Worm (Caenorhabditis elegans) whole organism, mixed stage, embryonic: ENCODE results near the gene C06C3.3.

ENCODE experiments used
- M03D4.4 ChIP-seq: sonication (generic microtip); optimal IDR thresholded peaks from 2 replicates; lab custom pipeline; 2017; ENCODE audit warnings: mild to moderate bottlenecking, missing genetic modification characterization, missing compliant biosample characterization
- bed-3 ChIP-seq: fragments of 200-800 bp; sonication (Bioruptor generic); optimal IDR thresholded peaks from 3 replicates; lab custom pipeline; 2018; ENCODE audit warnings: mild to moderate bottlenecking, missing genetic modification characterization, moderate library complexity, missing compliant biosample characterization
- blmp-1 ChIP-seq: fragments of 150-350 bp; optimal IDR thresholded peaks from 2 replicates; lab custom pipeline; 2014; ENCODE audit warnings: missing biosample characterization, missing genetic modification characterization
- ceh-39 ChIP-seq: fragments of 150-350 bp; optimal IDR thresholded peaks from 2 replicates; lab custom pipeline; 2014; ENCODE audit warnings: missing biosample characterization, missing genetic modification characterization
- ceh-43 ChIP-seq: fragments of 200-800 bp; sonication (Bioruptor generic); optimal IDR thresholded peaks from 2 replicates; lab custom pipeline; 2018; ENCODE audit warnings: mild to moderate bottlenecking, missing genetic modification characterization, moderate library complexity, missing compliant biosample characterization
- ceh-83 ChIP-seq: fragments of 200-800 bp; sonication (Bioruptor generic); optimal IDR thresholded peaks from 2 replicates; lab custom pipeline; 2018; ENCODE audit warnings: mild to moderate bottlenecking, missing genetic modification characterization, missing compliant biosample characterization
- ces-1 ChIP-seq: fragments of 150-350 bp; optimal IDR thresholded peaks from 2 replicates; lab custom pipeline; 2014; ENCODE audit warnings: missing biosample characterization, missing genetic modification reagents, missing genetic modification characterization
- cnd-1 ChIP-seq: fragments of 200-800 bp; sonication (Bioruptor generic); optimal IDR thresholded peaks from 2 replicates; lab custom pipeline; 2018; ENCODE audit warnings: mild to moderate bottlenecking, missing genetic modification characterization, missing compliant biosample characterization
- drap-1 ChIP-seq: fragments of 200-800 bp; sonication (Bioruptor generic); optimal IDR thresholded peaks from 3 replicates; lab custom pipeline; 2018; ENCODE audit warnings: mild to moderate bottlenecking, missing genetic modification characterization, missing compliant biosample characterization
- elt-1 ChIP-seq: sonication (generic microtip); optimal IDR thresholded peaks from 2 replicates; lab custom pipeline; 2017; ENCODE audit warnings: missing genetic modification characterization, mild to moderate bottlenecking, missing compliant biosample characterization, antibody characterized with exemption, moderate library complexity, borderline replicate concordance; ENCODE audit not compliant: insufficient read depth
- elt-3 ChIP-seq: fragments of 150-350 bp; optimal IDR thresholded peaks from 2 replicates; lab custom pipeline; 2014; ENCODE audit warnings: missing biosample characterization, missing genetic modification characterization
- flh-1 ChIP-seq: fragments of 200-800 bp; sonication (Bioruptor generic); optimal IDR thresholded peaks from 2 replicates; lab custom pipeline; 2018; ENCODE audit warnings: mild to moderate bottlenecking, missing genetic modification characterization, moderate library complexity, missing compliant biosample characterization
- ham-2 ChIP-seq: fragments of 200-800 bp; sonication (Bioruptor generic); optimal IDR thresholded peaks from 2 replicates; lab custom pipeline; 2018; ENCODE audit warnings: mild to moderate bottlenecking, missing genetic modification characterization, missing compliant biosample characterization
- hlh-1 ChIP-seq: fragments of 150-350 bp; optimal IDR thresholded peaks from 2 replicates; lab custom pipeline; 2014; ENCODE audit warnings: missing biosample characterization, missing genetic modification reagents, missing genetic modification characterization
- lin-13 ChIP-seq: fragments of 150-350 bp; optimal IDR thresholded peaks from 2 replicates; lab custom pipeline; 2014; ENCODE audit warnings: missing biosample characterization, missing genetic modification characterization
- lin-32 ChIP-seq: fragments of 200-800 bp; sonication (Bioruptor generic); optimal IDR thresholded peaks from 2 replicates; lab custom pipeline; 2018; ENCODE audit warnings: mild to moderate bottlenecking, missing genetic modification characterization, missing compliant biosample characterization
- lsy-2 ChIP-seq: fragments of 150-350 bp; optimal IDR thresholded peaks from 2 replicates; lab custom pipeline; 2014; ENCODE audit warnings: missing biosample characterization, missing genetic modification characterization
- mab-5 ChIP-seq: fragments of 150-350 bp; optimal IDR thresholded peaks from 2 replicates; lab custom pipeline; 2014; ENCODE audit warnings: missing biosample characterization, missing genetic modification characterization
- mep-1 ChIP-seq: fragments of 150-350 bp; optimal IDR thresholded peaks from 2 replicates; lab custom pipeline; 2017; ENCODE audit warnings: missing biosample characterization, missing genetic modification reagents, missing genetic modification characterization, inconsistent platforms
- mls-2 ChIP-seq: sonication (generic microtip); optimal IDR thresholded peaks from 2 replicates; lab custom pipeline; 2016; ENCODE audit warnings: mild to moderate bottlenecking, missing genetic modification characterization, moderate library complexity, missing compliant biosample characterization
- nhr-12 ChIP-seq: fragments of 150-350 bp; optimal IDR thresholded peaks from 2 replicates; lab custom pipeline; 2014; ENCODE audit warnings: missing biosample characterization, missing genetic modification characterization
- nhr-2 ChIP-seq: fragments of 150-350 bp; optimal IDR thresholded peaks from 2 replicates; lab custom pipeline; 2014; ENCODE audit warnings: missing biosample characterization, missing genetic modification characterization
- nhr-237 ChIP-seq: fragments of 150-350 bp; optimal IDR thresholded peaks from 2 replicates; lab custom pipeline; 2014; ENCODE audit warnings: missing biosample characterization, missing genetic modification characterization
- nhr-28 ChIP-seq: fragments of 150-350 bp; optimal IDR thresholded peaks from 2 replicates; lab custom pipeline; 2014; ENCODE audit warnings: missing biosample characterization, missing genetic modification characterization
- nhr-76 ChIP-seq: sonication (generic microtip); optimal IDR thresholded peaks from 2 replicates; lab custom pipeline; 2017; ENCODE audit warnings: missing biosample characterization, missing genetic modification characterization
- pha-4 ChIP-seq: fragments of 150-350 bp; optimal IDR thresholded peaks from 2 replicates; lab custom pipeline; 2018; ENCODE audit warnings: missing biosample characterization, missing genetic modification reagents, missing genetic modification characterization
- sem-2 ChIP-seq: fragments of 200-800 bp; sonication (Bioruptor generic); optimal IDR thresholded peaks from 2 replicates; lab custom pipeline; 2018; ENCODE audit warnings: mild to moderate bottlenecking, missing genetic modification characterization, missing compliant biosample characterization
- snpc-4 ChIP-seq: fragments of 150-350 bp; optimal IDR thresholded peaks from 2 replicates; lab custom pipeline; 2014; ENCODE audit warnings: missing biosample characterization, missing genetic modification characterization
- sptf-1 ChIP-seq: sonication (generic microtip); optimal IDR thresholded peaks from 2 replicates; lab custom pipeline; 2017; ENCODE audit warnings: mild to moderate bottlenecking, missing genetic modification characterization, moderate library complexity, missing compliant biosample characterization
- tbx-8 ChIP-seq: fragments of 200-800 bp; sonication (Bioruptor generic); optimal IDR thresholded peaks from 2 replicates; lab custom pipeline; 2018; ENCODE audit warnings: mild to moderate bottlenecking, missing genetic modification characterization, moderate library complexity, missing compliant biosample characterization
- unc-120 ChIP-seq: sonication (generic microtip); optimal IDR thresholded peaks from 2 replicates; lab custom pipeline; 2017; ENCODE audit warnings: missing genetic modification characterization, missing compliant biosample characterization; ENCODE audit not compliant: poor library complexity, severe bottlenecking
- unc-39 ChIP-seq: fragments of 150-350 bp; optimal IDR thresholded peaks from 2 replicates; lab custom pipeline; 2014; ENCODE audit warnings: missing biosample characterization, missing genetic modification characterization
- unc-62 ChIP-seq: fragments of 150-350 bp; optimal IDR thresholded peaks from 2 replicates; lab custom pipeline; 2014; ENCODE audit warnings: missing biosample characterization, missing genetic modification reagents, missing genetic modification characterization
- zip-8 ChIP-seq: fragments of 150-350 bp; optimal IDR thresholded peaks from 2 replicates; lab custom pipeline; 2014; ENCODE audit warnings: missing biosample characterization, missing genetic modification characterization
- ztf-11 ChIP-seq: fragments of 150-350 bp; optimal IDR thresholded peaks from 2 replicates; lab custom pipeline; 2014; ENCODE audit warnings: missing biosample characterization, missing genetic modification characterization

Gene C06C3.3

ce11 chrII:9362249-9362648, 10.0 kb downstream of the C06C3.3 start:
- no peak for TF ChIP-seq unc-120 (tag; lab: Kevin White, UChicago)
- no peak for TF ChIP-seq nhr-12 (tag; lab: Kevin White, UChicago)

ce11 chrII:9358230-9358629, 14.1 kb downstream of the C06C3.3 start, which contains the start of gene mel-11:
Gene mel-11, plus strand, starts transcription at chrII:9358530.
- no peak for TF ChIP-seq tbx-8 (GFP tag; lab: Kevin White, UChicago)
- no peak for TF ChIP-seq zip-8 (tag; lab: Kevin White, UChicago)
- no peak for TF ChIP-seq hlh-1 (tag; lab: Kevin White, UChicago)
- no peak for TF ChIP-seq lin-32 (GFP tag; lab: Kevin White, UChicago)
- no peak for TF ChIP-seq elt-1 (tag; lab: Kevin White, UChicago)
- TF ChIP-seq ham-2 (GFP tag; lab: Kevin White, UChicago): no peak
- no peak for TF ChIP-seq nhr-28 (tag; lab: Kevin White, UChicago)
- no peak for TF ChIP-seq ceh-43 (GFP tag; lab: Kevin White, UChicago)
- TF ChIP-seq lin-13 (tag; lab: Kevin White, UChicago): no peak
- TF ChIP-seq mab-5 (tag; lab: Kevin White, UChicago): no peak
- no peak for TF ChIP-seq M03D4.4 (tag; lab: Kevin White, UChicago)
- TF ChIP-seq ces-1 (GFP tag; lab: Kevin White, UChicago): no peak
- TF ChIP-seq blmp-1: no peak
- no peak for TF ChIP-seq unc-39 (tag; lab: Kevin White, UChicago)
- TF ChIP-seq ztf-11 (tag; lab: Kevin White, UChicago): no peak
- no peak for TF ChIP-seq ceh-39 (tag; lab: Kevin White, UChicago)
- TF ChIP-seq, all 35 proteins: peak for 0

- TF ChIP-seq nhr-2: no peak
- peak; percentile 26 for TF ChIP-seq cnd-1 (tag; lab: Kevin White, UChicago)
- no peak for TF ChIP-seq flh-1 (GFP tag; lab: Kevin White, UChicago)
- TF ChIP-seq mab-5 (tag; lab: Kevin White, UChicago): no peak
- no peak for TF ChIP-seq tbx-8 (GFP tag; lab: Kevin White, UChicago)
- TF ChIP-seq pha-4 (tag; lab: Kevin White, UChicago): peak; percentile 82
- TF ChIP-seq sem-2: no peak
- TF ChIP-seq lin-32 (GFP tag; lab: Kevin White, UChicago): no peak
- TF ChIP-seq unc-120 (tag; lab: Kevin White, UChicago): peak; percentile 16
- TF ChIP-seq bed-3 (GFP tag; lab: Kevin White, UChicago): no peak
- peak; percentile 57 for TF ChIP-seq ces-1 (GFP tag; lab: Kevin White, UChicago)
- peak; percentile 79 for TF ChIP-seq ham-2 (GFP tag; lab: Kevin White, UChicago)
- TF ChIP-seq blmp-1: no peak
- TF ChIP-seq M03D4.4 (tag; lab: Kevin White, UChicago): peak; percentile 1
- no peak for TF ChIP-seq drap-1
- no peak for TF ChIP-seq snpc-4 (tag; lab: Kevin White, UChicago)
- no peak for TF ChIP-seq ceh-39 (tag; lab: Kevin White, UChicago)
- TF ChIP-seq sptf-1 (tag; lab: Kevin White, UChicago): peak; percentile 33
- no peak for TF ChIP-seq nhr-76 (tag; lab: Kevin White, UChicago)
- peak; percentile 11 for TF ChIP-seq lsy-2 (tag; lab: Kevin White, UChicago)
- TF ChIP-seq ceh-83 (GFP tag; lab: Kevin White, UChicago): no peak
- no peak for TF ChIP-seq elt-1 (tag; lab: Kevin White, UChicago)
- TF ChIP-seq ztf-11 (tag; lab: Kevin White, UChicago): peak; percentile 59
- no peak for TF ChIP-seq unc-39 (tag; lab: Kevin White, UChicago)
- peak; percentile 9 for TF ChIP-seq mep-1 (tag; lab: Kevin White, UChicago)
- TF ChIP-seq lin-13 (tag; lab: Kevin White, UChicago): peak; percentile 43
- no peak for TF ChIP-seq elt-3 (tag; lab: Kevin White, UChicago)
- no peak for TF ChIP-seq nhr-12 (tag; lab: Kevin White, UChicago)
- TF ChIP-seq mls-2: peak; percentile 54
- peak; percentile 83 for TF ChIP-seq hlh-1 (tag; lab: Kevin White, UChicago)
- no peak for TF ChIP-seq zip-8 (tag; lab: Kevin White, UChicago)
- TF ChIP-seq unc-62: peak; percentile 53
- TF ChIP-seq nhr-237: peak; percentile 7
- TF ChIP-seq nhr-28 (tag; lab: Kevin White, UChicago): no peak
- no peak for TF ChIP-seq ceh-43 (GFP tag; lab: Kevin White, UChicago)
Observed at ce11 chrII:9356723-9357122, 15.6 kb downstream of the C06C3.3 start.
